Worm (Caenorhabditis elegans) whole organism, late embryonic: ENCODE data around the gene F21C10.11.
"Not testable (repeated sequence)": the region's sequence is repeated elsewhere in the genome, so short reads cannot be mapped to it uniquely, and the experiment has no call there.

Source experiments
- K09A11.1 ChIP-seq: sonication (generic microtip); optimal IDR thresholded peaks from 2 replicates; lab custom pipeline; 2017; ENCODE audit warnings: antibody characterized with exemption, mild to moderate bottlenecking, missing genetic modification characterization, missing compliant biosample characterization; ENCODE audit not compliant: insufficient read depth
- ama-1 ChIP-seq: fragments of 150-350 bp; optimal IDR thresholded peaks from 2 replicates; lab custom pipeline; 2014
- ceh-2 ChIP-seq: sonication (generic microtip); optimal IDR thresholded peaks from 2 replicates; lab custom pipeline; 2016; ENCODE audit warnings: missing genotype, missing genetic modification characterization, missing compliant biosample characterization
- ceh-45 ChIP-seq: fragments of 200-800 bp; sonication (Bioruptor generic); IDR thresholded peaks from 2 replicates; pipeline ENCODE4 v1.3.6; 2022; ENCODE audit warnings: missing genetic modification reagents, missing genetic modification characterization, missing compliant biosample characterization
- ceh-48 ChIP-seq: sonication (generic microtip); optimal IDR thresholded peaks from 2 replicates; lab custom pipeline; 2016; ENCODE audit warnings: missing genetic modification characterization, inconsistent platforms, missing compliant biosample characterization
- ceh-9 ChIP-seq: sonication (generic microtip); optimal IDR thresholded peaks from 2 replicates; lab custom pipeline; 2016; ENCODE audit warnings: mild to moderate bottlenecking, missing genetic modification characterization, inconsistent platforms, missing compliant biosample characterization
- elt-2 ChIP-seq: sonication (generic microtip); optimal IDR thresholded peaks from 2 replicates; lab custom pipeline; 2016; ENCODE audit warnings: missing genetic modification reagents, missing genetic modification characterization, missing compliant biosample characterization
- fkh-10 ChIP-seq: fragments of 150-350 bp; optimal IDR thresholded peaks from 2 replicates; lab custom pipeline; 2014; ENCODE audit warnings: missing biosample characterization, missing genetic modification reagents, missing genetic modification characterization
- hlh-13 ChIP-seq: fragments of 200-800 bp; sonication (Bioruptor generic); optimal IDR thresholded peaks from 2 replicates; lab custom pipeline; 2018; ENCODE audit warnings: mild to moderate bottlenecking, missing genetic modification characterization, missing compliant biosample characterization
- lin-11 ChIP-seq: fragments of 200-800 bp; sonication (Bioruptor generic); optimal IDR thresholded peaks from 2 replicates; lab custom pipeline; 2018; ENCODE audit warnings: mild to moderate bottlenecking, missing genetic modification characterization, missing compliant biosample characterization
- madf-2 ChIP-seq: sonication (generic microtip); optimal IDR thresholded peaks from 2 replicates; lab custom pipeline; 2017; ENCODE audit warnings: missing genetic modification characterization, missing compliant biosample characterization
- nfya-1 ChIP-seq: sonication (generic microtip); optimal IDR thresholded peaks from 2 replicates; lab custom pipeline; 2017; ENCODE audit warnings: missing genetic modification characterization, mild to moderate bottlenecking, missing compliant biosample characterization, antibody characterized with exemption, moderate library complexity
- nhr-11 ChIP-seq: fragments of 150-350 bp; optimal IDR thresholded peaks from 2 replicates; lab custom pipeline; 2014; ENCODE audit warnings: missing biosample characterization, missing genetic modification characterization
- pha-2 ChIP-seq: sonication (generic microtip); optimal IDR thresholded peaks from 2 replicates; lab custom pipeline; 2017; ENCODE audit warnings: mild to moderate bottlenecking, missing genetic modification characterization, missing compliant biosample characterization

DNA sequence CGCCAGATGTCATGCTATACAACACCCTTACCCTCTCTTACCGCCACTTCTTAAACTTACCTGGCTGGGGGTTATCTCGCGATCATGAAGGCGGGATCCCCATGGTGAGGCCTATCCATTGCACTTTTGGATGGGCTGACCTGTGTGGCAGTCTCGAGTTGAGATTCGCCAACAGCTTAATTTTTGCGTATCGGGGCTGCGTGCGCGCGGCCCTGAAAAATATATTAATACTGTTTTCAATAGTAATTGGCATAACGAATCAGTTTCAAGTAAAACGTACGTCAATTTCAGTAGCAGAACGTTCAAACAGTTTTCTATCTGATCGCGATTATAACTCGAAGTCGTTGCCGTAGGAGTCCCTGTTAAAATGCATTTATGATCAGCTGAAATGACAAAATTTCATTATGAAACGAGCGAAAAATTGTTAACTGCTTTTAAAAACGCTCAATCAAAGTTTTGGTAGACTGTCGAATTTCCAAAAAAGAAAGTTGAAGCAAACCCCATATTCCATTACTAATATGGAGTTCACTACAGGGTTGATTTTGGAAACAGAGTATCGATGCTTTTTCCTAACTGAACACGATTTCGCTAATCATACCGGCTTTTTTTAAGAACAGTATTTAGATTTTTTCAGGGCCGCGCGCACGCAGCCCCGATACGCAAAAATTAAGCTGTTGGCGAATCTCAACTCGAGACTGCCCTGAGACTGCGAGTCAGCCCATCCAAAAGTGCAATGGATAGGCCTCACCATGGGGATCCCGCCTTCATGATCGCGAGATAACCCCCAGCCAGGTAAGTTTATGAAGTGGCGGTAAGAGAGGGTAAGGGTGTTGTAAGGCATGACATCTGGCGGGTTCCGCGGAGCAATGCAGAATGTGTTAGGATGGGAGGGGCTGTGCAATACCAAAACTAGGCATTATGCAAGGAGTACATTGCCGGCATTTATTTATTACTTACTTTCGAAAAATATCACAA, 32.2 kb upstream of the F21C10.11 start:
- not testable (repeated sequence) for TF ChIP-seq hlh-13 (GFP tag; lab: Kevin White, UChicago); ceh-45 (GFP tag; lab: Robert Waterston, UW); K09A11.1 (tag; lab: Kevin White, UChicago); ceh-48 (tag; lab: Kevin White, UChicago); nfya-1 (tag; lab: Kevin White, UChicago); ceh-9 (tag; lab: Kevin White, UChicago); lin-11 (tag; lab: Kevin White, UChicago); ceh-2 (tag; lab: Kevin White, UChicago); nhr-11; ama-1 (lab: Kevin White, UChicago); fkh-10; pha-2 (tag; lab: Kevin White, UChicago); elt-2; madf-2 (tag; lab: Kevin White, UChicago)
